Fruit fly (Drosophila melanogaster): ENCODE data around the gene tld.

tld gene

DNA sequence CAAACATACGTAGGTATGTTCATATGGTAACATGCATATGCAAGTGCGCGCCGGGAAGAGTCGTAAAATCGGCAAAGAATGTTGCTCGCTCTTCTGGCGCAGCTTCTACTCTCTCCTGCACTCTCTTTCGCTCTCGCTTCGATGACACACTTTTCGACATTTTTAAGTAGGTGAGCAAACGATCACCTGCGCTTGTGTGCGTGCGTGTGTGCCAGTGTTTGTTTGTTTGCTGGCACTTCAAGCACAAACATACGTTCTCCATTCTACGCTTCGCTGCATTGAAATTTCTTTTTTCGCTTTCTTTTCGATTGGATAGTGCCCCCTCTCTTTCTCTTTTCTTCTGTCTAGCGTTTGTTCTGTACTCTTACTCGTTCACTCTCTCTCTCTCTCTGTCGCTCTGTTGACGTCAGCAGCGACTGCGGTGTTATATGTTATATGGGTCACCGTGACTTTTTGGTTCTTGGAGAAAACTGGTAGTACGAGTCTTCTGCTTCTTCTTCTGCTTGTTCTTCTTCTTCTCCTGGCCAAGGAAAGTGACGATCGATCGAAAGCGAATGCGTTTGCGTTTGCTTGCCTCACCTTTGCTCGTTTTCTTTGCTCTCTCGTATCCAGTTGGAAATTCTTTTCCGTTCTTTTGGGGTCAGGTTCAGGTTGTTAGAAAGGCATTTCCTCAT lies 18.3 kb downstream of the tld start (continued):
- TF ChIP-seq BtbVII (GFP tag; optimal IDR thresholded peaks at IDR 0.05) (no peak), aop (GFP tag; IDR thresholded peaks at IDR 0.05) (no peak), tna (GFP tag; IDR thresholded peaks at IDR 0.05; ENCODE audit: partially characterized antibody) (no peak), chinmo (GFP tag; IDR thresholded peaks at IDR 0.05; ENCODE audit: partially characterized antibody) (no peak), Myb (GFP tag; optimal IDR thresholded peaks at IDR 0.05) (no peak), Usf (GFP tag; optimal IDR thresholded peaks at IDR 0.05) (no peak), Doc2 (GFP tag; IDR thresholded peaks at IDR 0.05) (no peak), Fer3 (tag; optimal IDR thresholded peaks at IDR 0.05) (no peak), Chrac-16 (GFP tag; optimal IDR thresholded peaks at IDR 0.05) (no peak), Eip74EF (GFP tag; optimal IDR thresholded peaks at IDR 0.05) (no peak), Hr3 (GFP tag; optimal IDR thresholded peaks at IDR 0.05) (no peak), CG9215 (GFP tag; IDR thresholded peaks at IDR 0.05) (no peak), CG17385 (GFP tag; optimal IDR thresholded peaks at IDR 0.05) (peak; percentile 85), Atf-2 (GFP tag; optimal IDR thresholded peaks at IDR 0.05) (no peak), CG17829 (tag; optimal IDR thresholded peaks at IDR 0.05) (no peak), CrebB (tag; optimal IDR thresholded peaks at IDR 0.05) (no peak), ap (GFP tag; IDR thresholded peaks at IDR 0.05) (no peak), CG4730 (GFP tag; IDR thresholded peaks at IDR 0.05) (no peak), D19A (tag; optimal IDR thresholded peaks at IDR 0.05) (no peak), CG7987 (GFP tag; optimal IDR thresholded peaks at IDR 0.05) (no peak), CG8478 (optimal IDR thresholded peaks at IDR 0.05) (no peak), sob (GFP tag; IDR thresholded peaks at IDR 0.05) (no peak), CG12236 (GFP tag; optimal IDR thresholded peaks at IDR 0.05) (no peak), zen2 (GFP tag; IDR thresholded peaks at IDR 0.05; ENCODE audit: partially characterized antibody) (no peak), Pdp1 (GFP tag; optimal IDR thresholded peaks at IDR 0.05) (no peak), Aef1 (GFP tag; IDR thresholded peaks at IDR 0.05) (no peak), NK7.1 (GFP tag; optimal IDR thresholded peaks at IDR 0.05) (no peak), CG8944 (GFP tag; optimal IDR thresholded peaks at IDR 0.05) (no peak), CG15269 (tag; optimal IDR thresholded peaks at IDR 0.05) (no peak), CG13123 (GFP tag; optimal IDR thresholded peaks at IDR 0.05) (no peak), cad (GFP tag; optimal IDR thresholded peaks at IDR 0.05) (no peak), zfh1 (GFP tag; IDR thresholded peaks at IDR 0.05) (no peak), CG10147 (GFP tag; optimal IDR thresholded peaks at IDR 0.05) (no peak), hth (optimal IDR thresholded peaks at IDR 0.05) (no peak), exex (tag; optimal IDR thresholded peaks at IDR 0.05) (no peak), CG8765 (GFP tag; IDR thresholded peaks at IDR 0.05) (no peak), vnd (GFP tag; IDR thresholded peaks at IDR 0.05; ENCODE audit: partially characterized antibody) (no peak), CG31365 (tag; optimal IDR thresholded peaks at IDR 0.05) (no peak), sc (optimal IDR thresholded peaks at IDR 0.05) (no peak), sc (GFP tag; optimal IDR thresholded peaks at IDR 0.05) (peak; percentile 31), CG3995 (GFP tag; optimal IDR thresholded peaks at IDR 0.05) (peak; percentile 65), Hsf (GFP tag; optimal IDR thresholded peaks at IDR 0.05) (no peak), CG10654 (GFP tag; optimal IDR thresholded peaks at IDR 0.05) (no peak), Deaf1 (tag; optimal IDR thresholded peaks at IDR 0.05) (no peak), CG6683 (GFP tag; optimal IDR thresholded peaks at IDR 0.05) (no peak), HLH4C (GFP tag; IDR thresholded peaks at IDR 0.05; ENCODE audit: partially characterized antibody) (no peak), so (GFP tag; IDR thresholded peaks at IDR 0.05) (no peak), MTF-1 (GFP tag; optimal IDR thresholded peaks at IDR 0.05; ENCODE audit: borderline replicate concordance) (no peak), CG17328 (GFP tag; IDR thresholded peaks at IDR 0.05) (no peak), CG8281 (tag; optimal IDR thresholded peaks at IDR 0.05) (no peak), ssp (GFP tag; IDR thresholded peaks at IDR 0.05) (no peak)

Data from whole organism, embryonic.